Fruit fly (Drosophila melanogaster) whole organism, embryonic: ENCODE measurements around the gene Uro.

Experiments
- CG11398 ChIP-seq: fragments of 200-800 bp; sonication (Bioruptor generic); optimal IDR thresholded peaks from 2 replicates; lab custom pipeline; 2016; ENCODE audit warnings: missing biosample characterization, missing genetic modification characterization
- CG11560 ChIP-seq: fragments of 200-800 bp; sonication (Bioruptor generic); IDR thresholded peaks from 3 replicates; pipeline ENCODE4 v1.3.6; 2022; ENCODE audit warnings: missing biosample characterization, missing genetic modification characterization
- CG12071 ChIP-seq: fragments of 200-800 bp; sonication (Bioruptor generic); optimal IDR thresholded peaks from 3 replicates; lab custom pipeline; 2018; ENCODE audit warnings: missing biosample characterization, mild to moderate bottlenecking, missing genetic modification characterization
- CG12155 ChIP-seq: fragments of 200-800 bp; sonication (Bioruptor generic); optimal IDR thresholded peaks from 3 replicates; lab custom pipeline; 2016; ENCODE audit warnings: missing biosample characterization, missing genetic modification characterization
- CG12769 ChIP-seq: fragments of 200-800 bp; sonication (Bioruptor generic); optimal IDR thresholded peaks from 2 replicates; lab custom pipeline; 2019; ENCODE audit warnings: missing biosample characterization, mild to moderate bottlenecking, missing genetic modification characterization, moderate library complexity
- CG12942 ChIP-seq: fragments of 200-800 bp; sonication (Bioruptor generic); optimal IDR thresholded peaks from 3 replicates; lab custom pipeline; 2016; ENCODE audit warnings: missing biosample characterization, missing genetic modification characterization
- CG13123 ChIP-seq: fragments of 200-800 bp; sonication (Bioruptor generic); optimal IDR thresholded peaks from 2 replicates; lab custom pipeline; 2016; ENCODE audit warnings: missing biosample characterization, missing genetic modification characterization
- CG17829 ChIP-seq: fragments of 200-800 bp; optimal IDR thresholded peaks from 2 replicates; lab custom pipeline; 2019; ENCODE audit warnings: missing biosample characterization, mild to moderate bottlenecking, missing genetic modification characterization, moderate library complexity
- CG34376 ChIP-seq: fragments of 200-800 bp; sonication (Bioruptor generic); optimal IDR thresholded peaks from 2 replicates; lab custom pipeline; 2018; ENCODE audit warnings: missing biosample characterization, mild to moderate bottlenecking, missing genetic modification characterization
- CG3995 ChIP-seq: fragments of 200-800 bp; sonication (Bioruptor generic); optimal IDR thresholded peaks from 3 replicates; lab custom pipeline; 2016; ENCODE audit warnings: missing biosample characterization, missing genetic modification characterization
- CG43689 ChIP-seq: fragments of 200-800 bp; sonication (Bioruptor generic); IDR thresholded peaks from 2 replicates; pipeline ENCODE4 v1.3.6; 2022; ENCODE audit warnings: missing biosample characterization, missing genetic modification characterization
- CG4854 ChIP-seq: fragments of 200-800 bp; sonication (Bioruptor generic); optimal IDR thresholded peaks from 2 replicates; lab custom pipeline; 2016; ENCODE audit warnings: missing biosample characterization, missing genetic modification characterization, inconsistent platforms
- CG5180 ChIP-seq: fragments of 200-800 bp; sonication (Bioruptor generic); optimal IDR thresholded peaks from 3 replicates; lab custom pipeline; 2017; ENCODE audit warnings: missing biosample characterization, missing genetic modification characterization, mild to moderate bottlenecking, moderate library complexity, missing genetic modification reagents
- CG6813 ChIP-seq: fragments of 200-800 bp; sonication (Bioruptor generic); optimal IDR thresholded peaks from 2 replicates; lab custom pipeline; 2017; ENCODE audit warnings: missing biosample characterization, missing genetic modification characterization, mild to moderate bottlenecking, moderate library complexity, missing genetic modification reagents
- CG7357 ChIP-seq: fragments of 200-800 bp; sonication (Bioruptor generic); IDR thresholded peaks from 3 replicates; pipeline ENCODE4 v1.3.6; 2022; ENCODE audit warnings: missing biosample characterization, missing genetic modification characterization
- CG7556 ChIP-seq: fragments of 200-800 bp; sonication (Bioruptor generic); optimal IDR thresholded peaks from 2 replicates; lab custom pipeline; 2017; ENCODE audit warnings: missing biosample characterization, mild to moderate bottlenecking, missing genetic modification characterization
- CG8281 ChIP-seq: fragments of 200-800 bp; sonication (Bioruptor generic); optimal IDR thresholded peaks from 2 replicates; lab custom pipeline; 2018; ENCODE audit warnings: missing biosample characterization, mild to moderate bottlenecking, missing genetic modification characterization, moderate library complexity
- CG9215 ChIP-seq: fragments of 200-800 bp; sonication (Bioruptor generic); IDR thresholded peaks from 2 replicates; pipeline ENCODE4 v1.3.6; 2022; ENCODE audit warnings: missing biosample characterization, missing genetic modification characterization
- Camta ChIP-seq: fragments of 200-800 bp; sonication (Bioruptor generic); optimal IDR thresholded peaks from 2 replicates; lab custom pipeline; 2016; ENCODE audit warnings: missing biosample characterization, missing genetic modification characterization
- Chrac-16 ChIP-seq: fragments of 200-800 bp; sonication (Bioruptor generic); optimal IDR thresholded peaks from 3 replicates; lab custom pipeline; 2016; ENCODE audit warnings: missing biosample characterization, missing genetic modification characterization
- Dbx ChIP-seq: fragments of 200-800 bp; sonication (Bioruptor generic); IDR thresholded peaks from 3 replicates; pipeline ENCODE4 v1.3.6; 2022; ENCODE audit warnings: missing biosample characterization, missing genetic modification characterization
- Doc3 ChIP-seq: fragments of 200-800 bp; sonication (Bioruptor generic); IDR thresholded peaks from 3 replicates; pipeline ENCODE4 v1.3.6; 2022; ENCODE audit warnings: missing biosample characterization, missing genetic modification characterization; ENCODE audit not compliant: partially characterized antibody
- Gsc ChIP-seq: fragments of 200-800 bp; sonication (Bioruptor generic); IDR thresholded peaks from 2 replicates; pipeline ENCODE4 v1.3.6; 2022; ENCODE audit warnings: missing biosample characterization, missing genetic modification characterization
- Hand ChIP-seq: fragments of 200-800 bp; sonication (Bioruptor generic); optimal IDR thresholded peaks from 2 replicates; lab custom pipeline; 2017; ENCODE audit warnings: mild to moderate bottlenecking, missing biosample characterization, missing genetic modification reagents, missing genetic modification characterization
- Max ChIP-seq: fragments of 200-800 bp; sonication (Bioruptor generic); optimal IDR thresholded peaks from 2 replicates; lab custom pipeline; 2016; ENCODE audit warnings: missing biosample characterization, mild to moderate bottlenecking, missing genetic modification characterization
- Mes4 ChIP-seq: fragments of 200-800 bp; sonication (Bioruptor generic); optimal IDR thresholded peaks from 2 replicates; lab custom pipeline; 2016; ENCODE audit warnings: missing biosample characterization, missing genetic modification characterization
- Opbp ChIP-seq: fragments of 200-800 bp; sonication (Bioruptor generic); IDR thresholded peaks from 3 replicates; pipeline ENCODE4 v1.3.6; 2022; ENCODE audit warnings: missing biosample characterization, missing genetic modification characterization; ENCODE audit not compliant: partially characterized antibody
- Sry-δ ChIP-seq: fragments of 200-800 bp; sonication (Bioruptor generic); optimal IDR thresholded peaks from 2 replicates; lab custom pipeline; 2016; ENCODE audit warnings: missing biosample characterization, missing genetic modification characterization
- Stat92E ChIP-seq, 3 experiments: fragments of >200 bp in 2 of 3; fragments of 200-800 bp in 1 of 3; sonication (Bioruptor generic) in 1 of 3; optimal IDR thresholded peaks; 2 replicates each; lab custom pipeline; 2017 to 2019; ENCODE audit warnings: missing biosample characterization in 3 of 3, missing genetic modification characterization in 3 of 3, mild to moderate bottlenecking in 1 of 3, moderate library complexity in 1 of 3
- Taf1 ChIP-seq: fragments of 200-800 bp; sonication (Bioruptor generic); IDR thresholded peaks from 2 replicates; pipeline ENCODE4 v1.3.6; 2022; ENCODE audit warnings: missing biosample characterization, missing genetic modification characterization
- amos ChIP-seq: fragments of 200-800 bp; sonication (Bioruptor generic); IDR thresholded peaks from 2 replicates; pipeline ENCODE4 v1.3.6; 2022; ENCODE audit warnings: missing biosample characterization, missing genetic modification characterization; ENCODE audit not compliant: partially characterized antibody
- dmrt11E ChIP-seq: fragments of 200-800 bp; sonication (Bioruptor generic); optimal IDR thresholded peaks from 3 replicates; lab custom pipeline; 2018; ENCODE audit warnings: missing biosample characterization, mild to moderate bottlenecking, missing genetic modification characterization, moderate library complexity
- emc ChIP-seq: fragments of 200-800 bp; sonication (Bioruptor generic); optimal IDR thresholded peaks from 2 replicates; lab custom pipeline; 2016; ENCODE audit warnings: missing biosample characterization, missing genetic modification characterization
- ewg ChIP-seq: fragments of 200-800 bp; sonication (Bioruptor generic); optimal IDR thresholded peaks from 3 replicates; lab custom pipeline; 2017; ENCODE audit warnings: mild to moderate bottlenecking, missing biosample characterization, missing genetic modification reagents, missing genetic modification characterization
- fd96Cb ChIP-seq: fragments of 200-800 bp; sonication (Bioruptor generic); optimal IDR thresholded peaks from 2 replicates; lab custom pipeline; 2018; ENCODE audit warnings: missing biosample characterization, mild to moderate bottlenecking, missing genetic modification characterization, moderate library complexity
- gfzf ChIP-seq: fragments of 200-800 bp; sonication (Bioruptor generic); optimal IDR thresholded peaks from 2 replicates; lab custom pipeline; 2016; ENCODE audit warnings: missing biosample characterization, mild to moderate bottlenecking, missing genetic modification characterization, moderate library complexity
- lola ChIP-seq, 3 experiments: fragments of >200 bp in 2 of 3; fragments of 200-800 bp in 1 of 3; sonication (Bioruptor generic) in 1 of 3; optimal IDR thresholded peaks; 2 replicates each; lab custom pipeline; 2017 to 2019; ENCODE audit warnings: missing biosample characterization in 3 of 3, missing genetic modification characterization in 3 of 3, mild to moderate bottlenecking in 1 of 3, moderate library complexity in 1 of 3
- luna ChIP-seq: fragments of 200-800 bp; sonication (Bioruptor generic); optimal IDR thresholded peaks from 2 replicates; lab custom pipeline; 2016; ENCODE audit warnings: missing biosample characterization, missing genetic modification characterization
- nerfin-1 ChIP-seq: fragments of 200-800 bp; sonication (Bioruptor generic); optimal IDR thresholded peaks from 3 replicates; lab custom pipeline; 2019; ENCODE audit warnings: missing biosample characterization, mild to moderate bottlenecking, missing genetic modification characterization, moderate library complexity
- pb ChIP-seq: fragments of 200-800 bp; sonication (Bioruptor generic); optimal IDR thresholded peaks from 3 replicates; lab custom pipeline; 2016; ENCODE audit warnings: missing biosample characterization, missing genetic modification characterization
- rib ChIP-seq: fragments of 200-800 bp; sonication (Bioruptor generic); IDR thresholded peaks from 2 replicates; pipeline ENCODE4 v1.3.6; 2022; ENCODE audit warnings: missing biosample characterization, missing genetic modification characterization
- sim ChIP-seq: fragments of 200-800 bp; sonication (Bioruptor generic); IDR thresholded peaks from 2 replicates; pipeline ENCODE4 v1.3.6; 2022; ENCODE audit warnings: missing biosample characterization, missing genetic modification characterization
- so ChIP-seq: fragments of 200-800 bp; sonication (Bioruptor generic); IDR thresholded peaks from 3 replicates; pipeline ENCODE4 v1.3.6; 2022; ENCODE audit warnings: missing biosample characterization, missing genetic modification characterization
- sqz ChIP-seq: fragments of 200-800 bp; sonication (Bioruptor generic); optimal IDR thresholded peaks from 3 replicates; lab custom pipeline; 2018; ENCODE audit warnings: missing biosample characterization, mild to moderate bottlenecking, missing genetic modification characterization
- toy ChIP-seq: fragments of 200-800 bp; sonication (Bioruptor generic); IDR thresholded peaks from 2 replicates; pipeline ENCODE4 v1.3.6; 2022; ENCODE audit warnings: missing biosample characterization, missing genetic modification characterization
- ttk ChIP-seq: fragments of 200-800 bp; sonication (Bioruptor generic); IDR thresholded peaks from 2 replicates; pipeline ENCODE4 v2.1.2; 2022; ENCODE audit warnings: missing biosample characterization, missing genetic modification characterization
- vvl ChIP-seq: fragments of 200-800 bp; sonication (Bioruptor generic); IDR thresholded peaks from 2 replicates; pipeline ENCODE4 v1.3.6; 2022; ENCODE audit warnings: missing biosample characterization, missing genetic modification characterization
- zen ChIP-seq: fragments of 200-800 bp; sonication (Bioruptor generic); optimal IDR thresholded peaks from 3 replicates; lab custom pipeline; 2018; ENCODE audit warnings: missing biosample characterization, mild to moderate bottlenecking, missing genetic modification characterization, moderate library complexity
- zf30C ChIP-seq: fragments of 200-800 bp; sonication (Bioruptor generic); optimal IDR thresholded peaks from 3 replicates; lab custom pipeline; 2018; ENCODE audit warnings: missing biosample characterization, mild to moderate bottlenecking, missing genetic modification characterization

Gene Uro

dm6 chr2L:7799804-7800433 lies 20.0 kb downstream of the Uro start, which contains the start of the genes Herp and r2d2 (continued):
- TF ChIP-seq CG3995, result peak; percentile 100
- TF ChIP-seq CG12942 (GFP tag; lab: Kevin White, UChicago), result peak; percentile 91
- peak; percentile 66 for TF ChIP-seq CG5180 (GFP tag; lab: Kevin White, UChicago)
- peak; percentile 87 for TF ChIP-seq zen (tag; lab: Kevin White, UChicago)
- TF ChIP-seq CG6813 (GFP tag; lab: Kevin White, UChicago), result peak; percentile 64
- peak; percentile 94 for TF ChIP-seq Dbx (GFP tag; lab: Robert Waterston, UW)
- TF ChIP-seq CG43689 (GFP tag; lab: Robert Waterston, UW), result peak; percentile 41; the same call in 1 of the 2 replicates
- TF ChIP-seq so (GFP tag; lab: Robert Waterston, UW), result peak; percentile 91
- peak; percentile 83 for TF ChIP-seq CG11560 (tag; lab: Robert Waterston, UW)
- TF ChIP-seq CG34376 (GFP tag; lab: Kevin White, UChicago), result peak; percentile 96
- TF ChIP-seq CG12071, result peak; percentile 84
- TF ChIP-seq CG7556 (GFP tag; lab: Kevin White, UChicago), result peak; percentile 87
- peak; percentile 93 for TF ChIP-seq pb (GFP tag; lab: Kevin White, UChicago)
- peak; percentile 94 for TF ChIP-seq Camta (GFP tag; lab: Kevin White, UChicago)
- TF ChIP-seq Gsc (GFP tag; lab: Robert Waterston, UW), result no peak; the same call in 1 of the 2 replicates
- TF ChIP-seq CG8281, result peak; percentile 84
- TF ChIP-seq vvl (GFP tag; lab: Robert Waterston, UW), result peak; percentile 83
- TF ChIP-seq CG9215 (GFP tag; lab: Robert Waterston, UW), result peak; percentile 90
- TF ChIP-seq CG11398 (GFP tag; lab: Kevin White, UChicago), result peak; percentile 85
- peak; percentile 82 for TF ChIP-seq Doc3 (GFP tag; lab: Robert Waterston, UW)
- peak; percentile 63; the same call in 1 of the 3 replicates for TF ChIP-seq Opbp (GFP tag; lab: Robert Waterston, UW)
- peak; percentile 89 for TF ChIP-seq CG17829 (tag; lab: Kevin White, UChicago)
- TF ChIP-seq CG13123, result peak; percentile 76
- TF ChIP-seq Max (GFP tag; lab: Kevin White, UChicago), result peak; percentile 92
- TF ChIP-seq nerfin-1 (tag; lab: Kevin White, UChicago), result peak; percentile 87
- TF ChIP-seq emc, result peak; percentile 79
- TF ChIP-seq sqz (GFP tag; lab: Kevin White, UChicago), result peak; percentile 75
- TF ChIP-seq ewg (GFP tag; lab: Kevin White, UChicago), result peak; percentile 79
- peak; percentile 86 for TF ChIP-seq rib (GFP tag; lab: Robert Waterston, UW)
- TF ChIP-seq CG7357 (GFP tag; lab: Robert Waterston, UW), result peak; percentile 80
- TF ChIP-seq dmrt11E (tag; lab: Kevin White, UChicago), result peak; percentile 85
- peak; percentile 86 for TF ChIP-seq Mes4 (GFP tag; lab: Kevin White, UChicago)
- TF ChIP-seq luna, result peak; percentile 78
- no peak for TF ChIP-seq sim (GFP tag; lab: Robert Waterston, UW)
- peak; percentile 95 for TF ChIP-seq CG12769 (tag; lab: Kevin White, UChicago)
- TF ChIP-seq Hand (GFP tag; lab: Kevin White, UChicago), result peak; percentile 75
- peak; percentile 86 for TF ChIP-seq Sry-δ
- TF ChIP-seq Stat92E (GFP tag; optimal IDR thresholded peaks at IDR 0.05; lab: Kevin White, UChicago), result peak in 1 of 3 experiments; percentile 66
- TF ChIP-seq Taf1, result peak; percentile 81
- peak; percentile 76 for TF ChIP-seq ttk
- TF ChIP-seq CG4854, result peak; percentile 73
- TF ChIP-seq toy (GFP tag; lab: Robert Waterston, UW), result peak; percentile 65; the same call in 1 of the 2 replicates
- TF ChIP-seq zf30C (GFP tag; lab: Kevin White, UChicago), result no peak
- peak; percentile 38 for TF ChIP-seq gfzf
- peak in 1 of 3 experiments; percentile 91 for TF ChIP-seq lola (GFP tag; optimal IDR thresholded peaks at IDR 0.05; lab: Kevin White, UChicago)
- TF ChIP-seq fd96Cb (tag; lab: Kevin White, UChicago), result peak; percentile 81
- peak; percentile 90 for TF ChIP-seq Chrac-16 (GFP tag; lab: Kevin White, UChicago)
- TF ChIP-seq amos (GFP tag; lab: Robert Waterston, UW), result peak; percentile 70; the same call in 1 of the 2 replicates
- TF ChIP-seq CG12155 (GFP tag; lab: Kevin White, UChicago), result peak; percentile 87
